Fruit fly (Drosophila melanogaster) whole organism, embryonic: ENCODE measurements around the gene CG15306.

Experiments
- Adf1 ChIP-seq: fragments of 200-800 bp; sonication (Bioruptor generic); IDR thresholded peaks from 2 replicates; pipeline ENCODE4 v1.3.6; 2022; ENCODE audit warnings: missing biosample characterization, missing genetic modification characterization
- CG10321 ChIP-seq: fragments of 200-800 bp; sonication (Bioruptor generic); IDR thresholded peaks from 2 replicates; pipeline ENCODE4 v1.3.6; 2022; ENCODE audit warnings: missing biosample characterization, missing genetic modification characterization
- CG11085 ChIP-seq: fragments of 200-800 bp; sonication (Bioruptor generic); IDR thresholded peaks from 2 replicates; pipeline ENCODE4 v1.3.6; 2022; ENCODE audit warnings: missing biosample characterization, missing genetic modification characterization
- CG11398 ChIP-seq: fragments of 200-800 bp; sonication (Bioruptor generic); optimal IDR thresholded peaks from 2 replicates; lab custom pipeline; 2016; ENCODE audit warnings: missing biosample characterization, missing genetic modification characterization
- CG13296 ChIP-seq: fragments of 200-800 bp; sonication (Bioruptor generic); optimal IDR thresholded peaks from 3 replicates; lab custom pipeline; 2018; ENCODE audit warnings: missing biosample characterization, mild to moderate bottlenecking, missing genetic modification characterization
- CG14965 ChIP-seq: fragments of 200-800 bp; sonication (Bioruptor generic); optimal IDR thresholded peaks from 2 replicates; lab custom pipeline; 2016; ENCODE audit warnings: missing biosample characterization, missing genetic modification characterization, borderline replicate concordance
- CG15696 ChIP-seq: fragments of 200-800 bp; sonication (Bioruptor generic); optimal IDR thresholded peaks from 2 replicates; lab custom pipeline; 2019; ENCODE audit warnings: missing biosample characterization, mild to moderate bottlenecking, missing genetic modification characterization, moderate library complexity
- CG16815 ChIP-seq: fragments of 200-800 bp; sonication (Bioruptor generic); optimal IDR thresholded peaks from 3 replicates; lab custom pipeline; 2017; ENCODE audit warnings: missing biosample characterization, mild to moderate bottlenecking, missing genetic modification characterization
- CG4617 ChIP-seq: fragments of 200-800 bp; sonication (Bioruptor generic); optimal IDR thresholded peaks from 3 replicates; lab custom pipeline; 2016; ENCODE audit warnings: missing biosample characterization, missing genetic modification characterization, borderline replicate concordance
- CG9727 ChIP-seq: fragments of 200-800 bp; sonication (Bioruptor generic); optimal IDR thresholded peaks from 3 replicates; lab custom pipeline; 2017; ENCODE audit warnings: missing biosample characterization, mild to moderate bottlenecking, missing genetic modification characterization
- CoRest ChIP-seq: fragments of 200-800 bp; sonication (Bioruptor generic); optimal IDR thresholded peaks from 3 replicates; lab custom pipeline; 2018; ENCODE audit warnings: missing biosample characterization, mild to moderate bottlenecking, missing genetic modification characterization, moderate library complexity
- Dad ChIP-seq: fragments of 200-800 bp; sonication (Bioruptor generic); optimal IDR thresholded peaks from 3 replicates; lab custom pipeline; 2016; ENCODE audit warnings: missing biosample characterization, missing genetic modification characterization
- Deaf1 ChIP-seq: fragments of 200-800 bp; optimal IDR thresholded peaks from 3 replicates; lab custom pipeline; 2019; ENCODE audit warnings: missing biosample characterization, mild to moderate bottlenecking, missing genetic modification characterization, moderate library complexity
- Doc2 ChIP-seq: fragments of 200-800 bp; sonication (Bioruptor generic); IDR thresholded peaks from 2 replicates; pipeline ENCODE4 v1.3.6; 2022; ENCODE audit warnings: missing biosample characterization, missing genetic modification characterization
- Myb ChIP-seq: fragments of 200-800 bp; sonication (Bioruptor generic); optimal IDR thresholded peaks from 2 replicates; lab custom pipeline; 2016; ENCODE audit warnings: missing biosample characterization, missing genetic modification characterization
- Nf-YA ChIP-seq: fragments of 200-800 bp; sonication (Bioruptor generic); IDR thresholded peaks from 2 replicates; pipeline ENCODE4 v1.3.6; 2022; ENCODE audit warnings: missing biosample characterization, missing genetic modification characterization
- Oli ChIP-seq: fragments of 200-800 bp; sonication (Bioruptor generic); optimal IDR thresholded peaks from 2 replicates; lab custom pipeline; 2018; ENCODE audit warnings: missing biosample characterization, mild to moderate bottlenecking, missing genetic modification characterization, moderate library complexity
- Spps ChIP-seq: fragments of 200-800 bp; sonication (Bioruptor generic); optimal IDR thresholded peaks from 2 replicates; lab custom pipeline; 2018; ENCODE audit warnings: missing biosample characterization, mild to moderate bottlenecking, missing genetic modification characterization
- Sry-β ChIP-seq: fragments of 200-800 bp; sonication (Bioruptor generic); optimal IDR thresholded peaks from 2 replicates; lab custom pipeline; 2018; ENCODE audit warnings: missing biosample characterization, mild to moderate bottlenecking, missing genetic modification characterization, moderate library complexity
- Taf1 ChIP-seq: fragments of 200-800 bp; sonication (Bioruptor generic); IDR thresholded peaks from 2 replicates; pipeline ENCODE4 v1.3.6; 2022; ENCODE audit warnings: missing biosample characterization, missing genetic modification characterization
- ato ChIP-seq: fragments of 200-800 bp; sonication (Bioruptor generic); IDR thresholded peaks from 2 replicates; pipeline ENCODE4 v1.3.6; 2022; ENCODE audit warnings: missing biosample characterization, missing genetic modification characterization; ENCODE audit not compliant: partially characterized antibody
- bigmax ChIP-seq: fragments of 200-800 bp; sonication (Bioruptor generic); optimal IDR thresholded peaks from 2 replicates; lab custom pipeline; 2018; ENCODE audit warnings: missing biosample characterization, mild to moderate bottlenecking, missing genetic modification characterization
- btn ChIP-seq: fragments of 200-800 bp; sonication (Bioruptor generic); optimal IDR thresholded peaks from 2 replicates; lab custom pipeline; 2016; ENCODE audit warnings: missing biosample characterization, missing genetic modification characterization
- caup ChIP-seq: fragments of 200-800 bp; sonication (Bioruptor generic); optimal IDR thresholded peaks from 3 replicates; lab custom pipeline; 2017; ENCODE audit warnings: missing biosample characterization, mild to moderate bottlenecking, missing genetic modification characterization, moderate library complexity; ENCODE audit not compliant: severe bottlenecking
- chn ChIP-seq: fragments of 200-800 bp; sonication (Bioruptor generic); optimal IDR thresholded peaks from 2 replicates; lab custom pipeline; 2016; ENCODE audit warnings: missing biosample characterization, missing genetic modification characterization
- esg ChIP-seq: fragments of 200-800 bp; sonication (Bioruptor generic); conservative IDR thresholded peaks from 2 replicates; pipeline ENCODE4 v1.3.6; 2022; ENCODE audit warnings: missing biosample characterization, missing genetic modification characterization
- gsb-n ChIP-seq: fragments of 200-800 bp; sonication (Bioruptor generic); optimal IDR thresholded peaks from 3 replicates; lab custom pipeline; 2018; ENCODE audit warnings: missing biosample characterization, mild to moderate bottlenecking, missing genetic modification characterization
- hbn ChIP-seq: fragments of 200-800 bp; sonication (Bioruptor generic); IDR thresholded peaks from 2 replicates; pipeline ENCODE4 v1.3.6; 2022; ENCODE audit warnings: missing biosample characterization, missing genetic modification characterization; ENCODE audit not compliant: partially characterized antibody
- kah ChIP-seq: fragments of 200-800 bp; sonication (Bioruptor generic); optimal IDR thresholded peaks from 2 replicates; lab custom pipeline; 2018; ENCODE audit warnings: missing biosample characterization, mild to moderate bottlenecking, missing genetic modification characterization
- lmd ChIP-seq: fragments of 200-800 bp; sonication (Bioruptor generic); IDR thresholded peaks from 2 replicates; pipeline ENCODE4 v1.3.6; 2022; ENCODE audit warnings: missing biosample characterization, missing genetic modification characterization
- mam ChIP-seq: fragments of 200-800 bp; sonication (Bioruptor generic); optimal IDR thresholded peaks from 3 replicates; lab custom pipeline; 2016; ENCODE audit warnings: missing biosample characterization, missing genetic modification characterization
- onecut ChIP-seq: fragments of 200-800 bp; sonication (Bioruptor generic); IDR thresholded peaks from 2 replicates; pipeline ENCODE4 v1.3.6; 2022; ENCODE audit warnings: missing biosample characterization, missing genetic modification characterization
- pum ChIP-seq: fragments of 200-800 bp; sonication (Bioruptor generic); optimal IDR thresholded peaks from 2 replicates; lab custom pipeline; 2016; ENCODE audit warnings: missing biosample characterization, missing genetic modification characterization
- tap ChIP-seq: fragments of 200-800 bp; optimal IDR thresholded peaks from 3 replicates; lab custom pipeline; 2019; ENCODE audit warnings: missing biosample characterization, mild to moderate bottlenecking, missing genetic modification characterization, moderate library complexity
- usp ChIP-seq: fragments of >200 bp; optimal IDR thresholded peaks from 2 replicates; lab custom pipeline; 2017; ENCODE audit warnings: missing biosample characterization, missing genetic modification characterization

The CG15306 gene

DNA sequence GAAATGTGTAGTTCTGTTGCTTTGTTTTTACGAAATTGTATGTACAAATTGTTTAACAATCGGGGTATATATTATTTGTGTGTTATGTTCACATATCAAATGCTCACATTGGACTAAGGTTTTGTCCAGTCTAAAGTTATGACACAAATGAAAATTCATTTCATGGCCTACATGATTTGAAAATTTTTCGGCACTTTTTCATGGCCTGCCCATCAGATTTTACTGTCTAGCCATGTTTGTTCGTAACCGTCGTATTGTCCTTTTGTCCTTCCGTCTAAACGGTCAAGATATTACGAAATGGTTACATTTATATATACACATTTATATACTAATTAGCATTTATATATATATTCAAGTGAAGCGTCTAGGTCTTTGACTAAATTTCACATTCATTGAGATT is at the start of gene CG15306:
CG15306 (minus strand) TSS at position 101 of the 400 bp plus-strand sequence.
- TF ChIP-seq Dad (GFP tag; lab: Kevin White, UChicago) (no peak), tap (tag; lab: Kevin White, UChicago) (no peak), Deaf1 (no peak)

DNA sequence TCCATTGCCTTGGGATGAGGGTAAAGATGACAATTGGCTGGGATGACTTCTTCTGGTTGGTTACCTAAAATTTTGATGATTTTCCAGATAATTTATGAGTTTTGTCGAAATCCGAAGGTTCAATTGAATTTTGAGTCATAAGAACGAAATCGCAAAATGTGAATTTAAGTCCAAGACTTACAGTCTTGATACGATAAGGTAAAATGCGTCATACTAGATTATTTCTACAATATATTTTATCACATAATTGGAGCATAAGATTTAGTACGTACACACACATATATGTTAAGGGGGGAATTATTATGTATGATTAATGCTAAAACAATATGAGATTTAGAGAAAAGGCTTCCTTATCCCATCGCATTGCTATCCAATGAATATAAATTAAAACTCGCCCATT is 49.6 kb upstream of the CG15306 start, which contains the start of gene CG32681:
CG32681 (minus strand) TSS at position 101 of the 400 bp plus-strand sequence.
- TF ChIP-seq mam (GFP tag; lab: Kevin White, UChicago) (no peak), CG15696 (tag; lab: Kevin White, UChicago) (no peak), Oli (no peak), Spps (tag; lab: Kevin White, UChicago) (no peak), Dad (GFP tag; lab: Kevin White, UChicago) (no peak), CG14965 (GFP tag; lab: Kevin White, UChicago) (no peak), CG11085 (GFP tag; lab: Robert Waterston, UW) (no peak), onecut (GFP tag; lab: Robert Waterston, UW) (no peak), CG13296 (GFP tag; lab: Kevin White, UChicago) (no peak), CG16815 (GFP tag; lab: Kevin White, UChicago) (no peak), caup (GFP tag; lab: Kevin White, UChicago) (no peak), CG11398 (no peak), gsb-n (tag; lab: Kevin White, UChicago) (no peak), chn (GFP tag; lab: Kevin White, UChicago) (no peak)

DNA sequence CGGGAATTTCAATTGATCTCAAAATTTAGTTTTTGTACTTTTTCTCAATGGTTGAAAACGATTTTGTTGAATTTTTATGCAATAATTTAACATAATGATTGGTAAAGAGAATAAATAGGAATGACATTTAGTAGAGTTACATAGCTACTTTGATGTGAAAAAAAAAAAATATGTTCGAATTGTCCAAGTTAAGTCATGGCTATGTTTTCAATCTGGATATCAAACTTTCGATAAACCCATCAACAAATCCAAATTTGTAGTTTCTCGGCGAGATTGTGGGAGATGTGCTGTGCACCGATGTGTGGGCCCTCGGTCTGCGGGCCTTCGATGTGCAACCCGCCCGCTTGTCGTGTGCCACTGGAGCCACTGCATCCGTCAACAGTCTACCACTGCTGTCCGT is 43.6 kb upstream of the CG15306 start, which contains the start of the genes CG32686 and CG2898:
CG32686 (minus strand) TSS at position 101 of the 400 bp plus-strand sequence.
CG2898 (plus strand) TSS at position 159 of the 400 bp plus-strand sequence.
- no peak for TF ChIP-seq Myb (GFP tag; lab: Kevin White, UChicago)
- no peak for TF ChIP-seq Taf1 (GFP tag; lab: Robert Waterston, UW)
- no peak for TF ChIP-seq usp (GFP tag; lab: Kevin White, UChicago)
- no peak for TF ChIP-seq CoRest (tag; lab: Kevin White, UChicago)
- TF ChIP-seq Doc2 (GFP tag; lab: Robert Waterston, UW) = no peak
- no peak for TF ChIP-seq CG9727 (GFP tag; lab: Kevin White, UChicago)
- TF ChIP-seq Adf1 (GFP tag; lab: Robert Waterston, UW) = no peak
- no peak for TF ChIP-seq bigmax (GFP tag; lab: Kevin White, UChicago)
- TF ChIP-seq CG10321 = no peak
- no peak for TF ChIP-seq Sry-β (GFP tag; lab: Kevin White, UChicago)
- no peak for TF ChIP-seq ato (GFP tag; lab: Robert Waterston, UW)
- no peak for TF ChIP-seq pum (GFP tag; lab: Kevin White, UChicago)
- TF ChIP-seq Nf-YA = no peak
- no peak for TF ChIP-seq btn
- TF ChIP-seq CG13296 (GFP tag; lab: Kevin White, UChicago) = no peak
- no peak for TF ChIP-seq hbn (GFP tag; lab: Robert Waterston, UW)
- TF ChIP-seq lmd (GFP tag; lab: Robert Waterston, UW) = no peak
- no peak for TF ChIP-seq kah
- TF ChIP-seq CG4617 = no peak
- no peak for TF ChIP-seq esg
- TF ChIP-seq, all 482 proteins: peak for 0
